Fruit fly (Drosophila melanogaster) whole organism, embryonic: ENCODE measurements around the gene Rnf146.
A peak's percentile ranks its signal among the peaks of the same experiment; 100 is the strongest.

Experiments
- Abd-B ChIP-seq: fragments of 200-800 bp; sonication (Bioruptor generic); optimal IDR thresholded peaks from 2 replicates; lab custom pipeline; 2018; ENCODE audit warnings: missing biosample characterization, mild to moderate bottlenecking, missing genetic modification characterization, moderate library complexity
- CG10209 ChIP-seq: fragments of 200-800 bp; sonication (Bioruptor generic); optimal IDR thresholded peaks from 3 replicates; lab custom pipeline; 2017; ENCODE audit warnings: missing biosample characterization, mild to moderate bottlenecking, missing genetic modification characterization, missing genetic modification reagents
- CG11504 ChIP-seq: fragments of 200-800 bp; sonication (Bioruptor generic); optimal IDR thresholded peaks from 3 replicates; lab custom pipeline; 2019; ENCODE audit warnings: missing biosample characterization, mild to moderate bottlenecking, missing genetic modification characterization, moderate library complexity
- CG11560 ChIP-seq: fragments of 200-800 bp; sonication (Bioruptor generic); IDR thresholded peaks from 3 replicates; pipeline ENCODE4 v1.3.6; 2022; ENCODE audit warnings: missing biosample characterization, missing genetic modification characterization
- CG12659 ChIP-seq: fragments of 200-800 bp; sonication (Bioruptor generic); optimal IDR thresholded peaks from 3 replicates; lab custom pipeline; 2017; ENCODE audit warnings: mild to moderate bottlenecking, missing biosample characterization, missing genetic modification reagents, missing genetic modification characterization
- CG13287 ChIP-seq: fragments of 200-800 bp; sonication (Bioruptor generic); IDR thresholded peaks from 2 replicates; pipeline ENCODE4 v1.3.6; 2022; ENCODE audit warnings: missing biosample characterization, missing genetic modification characterization; ENCODE audit not compliant: partially characterized antibody
- CG14710 ChIP-seq: fragments of 200-800 bp; sonication (Bioruptor generic); optimal IDR thresholded peaks from 3 replicates; lab custom pipeline; 2019; ENCODE audit warnings: missing biosample characterization, mild to moderate bottlenecking, missing genetic modification characterization, moderate library complexity
- CG16813 ChIP-seq: fragments of 200-800 bp; sonication (Bioruptor generic); IDR thresholded peaks from 3 replicates; pipeline ENCODE4 v1.3.6; 2022; ENCODE audit warnings: missing biosample characterization, missing genetic modification characterization; ENCODE audit not compliant: partially characterized antibody
- CG17361 ChIP-seq: fragments of 200-800 bp; sonication (Bioruptor generic); IDR thresholded peaks from 3 replicates; pipeline ENCODE4 v1.3.6; 2022; ENCODE audit warnings: missing biosample characterization, missing genetic modification characterization
- CG17829 ChIP-seq: fragments of 200-800 bp; optimal IDR thresholded peaks from 2 replicates; lab custom pipeline; 2019; ENCODE audit warnings: missing biosample characterization, mild to moderate bottlenecking, missing genetic modification characterization, moderate library complexity
- CG18262 ChIP-seq: fragments of 200-800 bp; optimal IDR thresholded peaks from 3 replicates; lab custom pipeline; 2019; ENCODE audit warnings: missing biosample characterization, mild to moderate bottlenecking, missing genetic modification characterization, moderate library complexity
- CG2116 ChIP-seq: fragments of 200-800 bp; sonication (Bioruptor generic); optimal IDR thresholded peaks from 3 replicates; lab custom pipeline; 2018; ENCODE audit warnings: missing biosample characterization, mild to moderate bottlenecking, missing genetic modification characterization
- CG2120 ChIP-seq: fragments of 200-800 bp; sonication (Bioruptor generic); optimal IDR thresholded peaks from 3 replicates; lab custom pipeline; 2016; ENCODE audit warnings: missing biosample characterization, missing genetic modification characterization
- CG2129 ChIP-seq: fragments of 200-800 bp; sonication (Bioruptor generic); IDR thresholded peaks from 2 replicates; pipeline ENCODE4 v1.3.6; 2022; ENCODE audit warnings: missing biosample characterization, missing genetic modification characterization; ENCODE audit not compliant: partially characterized antibody
- CG2199 ChIP-seq: fragments of 200-800 bp; sonication (Bioruptor generic); IDR thresholded peaks from 3 replicates; pipeline ENCODE4 v1.3.6; 2022; ENCODE audit warnings: missing biosample characterization, missing genetic modification characterization
- CG2712 ChIP-seq: fragments of 200-800 bp; optimal IDR thresholded peaks from 3 replicates; lab custom pipeline; 2019; ENCODE audit warnings: missing biosample characterization, mild to moderate bottlenecking, missing genetic modification characterization, moderate library complexity
- CG3838 ChIP-seq: fragments of 200-800 bp; sonication (Bioruptor generic); optimal IDR thresholded peaks from 3 replicates; lab custom pipeline; 2016; ENCODE audit warnings: missing biosample characterization, missing genetic modification characterization
- CG43689 ChIP-seq: fragments of 200-800 bp; sonication (Bioruptor generic); IDR thresholded peaks from 2 replicates; pipeline ENCODE4 v1.3.6; 2022; ENCODE audit warnings: missing biosample characterization, missing genetic modification characterization
- CG7928 ChIP-seq: fragments of 200-800 bp; sonication (Bioruptor generic); optimal IDR thresholded peaks from 2 replicates; lab custom pipeline; 2017; ENCODE audit warnings: missing biosample characterization, mild to moderate bottlenecking, missing genetic modification characterization
- CG8290 ChIP-seq, 3 experiments: fragments of 200-800 bp; sonication (Bioruptor generic); optimal IDR thresholded peaks; 2 replicates each; lab custom pipeline; 2016 to 2019; ENCODE audit warnings: missing biosample characterization in 3 of 3, missing genetic modification characterization in 3 of 3, mild to moderate bottlenecking in 2 of 3, moderate library complexity in 1 of 3
- CG9797 ChIP-seq: fragments of 200-800 bp; sonication (Bioruptor generic); optimal IDR thresholded peaks from 3 replicates; lab custom pipeline; 2018; ENCODE audit warnings: missing biosample characterization, mild to moderate bottlenecking, missing genetic modification characterization
- CHES-1-like ChIP-seq: fragments of 200-800 bp; sonication (Bioruptor generic); optimal IDR thresholded peaks from 2 replicates; lab custom pipeline; 2016; ENCODE audit warnings: missing biosample characterization, missing genetic modification characterization
- CkIIα-i1 ChIP-seq: fragments of 200-800 bp; sonication (Bioruptor generic); IDR thresholded peaks from 2 replicates; pipeline ENCODE4 v1.3.6; 2022; ENCODE audit warnings: missing biosample characterization, missing genetic modification characterization
- CoRest ChIP-seq: fragments of 200-800 bp; sonication (Bioruptor generic); optimal IDR thresholded peaks from 3 replicates; lab custom pipeline; 2018; ENCODE audit warnings: missing biosample characterization, mild to moderate bottlenecking, missing genetic modification characterization, moderate library complexity
- Dbx ChIP-seq: fragments of 200-800 bp; sonication (Bioruptor generic); IDR thresholded peaks from 3 replicates; pipeline ENCODE4 v1.3.6; 2022; ENCODE audit warnings: missing biosample characterization, missing genetic modification characterization
- Dll ChIP-seq: fragments of 200-800 bp; sonication (Bioruptor generic); IDR thresholded peaks from 4 replicates; pipeline ENCODE4 v1.3.6; 2022; ENCODE audit warnings: missing biosample characterization, missing genetic modification characterization; ENCODE audit not compliant: partially characterized antibody
- Dp ChIP-seq: fragments of 200-800 bp; sonication (Bioruptor generic); optimal IDR thresholded peaks from 2 replicates; lab custom pipeline; 2018; ENCODE audit warnings: missing biosample characterization, mild to moderate bottlenecking, missing genetic modification characterization, moderate library complexity
- H2.0 ChIP-seq: fragments of 200-800 bp; sonication (Bioruptor generic); IDR thresholded peaks from 2 replicates; pipeline ENCODE4 v1.3.6; 2022; ENCODE audit warnings: missing biosample characterization, missing genetic modification characterization
- MESR4 ChIP-seq: fragments of 200-800 bp; sonication (Bioruptor generic); optimal IDR thresholded peaks from 2 replicates; lab custom pipeline; 2018; ENCODE audit warnings: missing biosample characterization, mild to moderate bottlenecking, missing genetic modification characterization, moderate library complexity
- Myb ChIP-seq: fragments of 200-800 bp; sonication (Bioruptor generic); optimal IDR thresholded peaks from 2 replicates; lab custom pipeline; 2016; ENCODE audit warnings: missing biosample characterization, missing genetic modification characterization
- Nf-YC ChIP-seq: fragments of 200-800 bp; optimal IDR thresholded peaks from 3 replicates; lab custom pipeline; 2019; ENCODE audit warnings: missing biosample characterization, mild to moderate bottlenecking, missing genetic modification characterization, moderate library complexity
- Sin3A ChIP-seq: fragments of >200 bp; optimal IDR thresholded peaks from 2 replicates; lab custom pipeline; 2018
- Sry-δ ChIP-seq: fragments of 200-800 bp; sonication (Bioruptor generic); optimal IDR thresholded peaks from 2 replicates; lab custom pipeline; 2016; ENCODE audit warnings: missing biosample characterization, missing genetic modification characterization
- Xbp1 ChIP-seq: fragments of 200-800 bp; sonication (Bioruptor generic); optimal IDR thresholded peaks from 3 replicates; lab custom pipeline; 2016; ENCODE audit warnings: missing biosample characterization, mild to moderate bottlenecking, missing genetic modification characterization
- ase ChIP-seq: fragments of 200-800 bp; sonication (Bioruptor generic); IDR thresholded peaks from 3 replicates; pipeline ENCODE4 v1.3.6; 2022; ENCODE audit warnings: missing biosample characterization, missing genetic modification characterization
- caup ChIP-seq: fragments of 200-800 bp; sonication (Bioruptor generic); optimal IDR thresholded peaks from 3 replicates; lab custom pipeline; 2017; ENCODE audit warnings: missing biosample characterization, mild to moderate bottlenecking, missing genetic modification characterization, moderate library complexity; ENCODE audit not compliant: severe bottlenecking
- ci ChIP-seq: fragments of 200-800 bp; sonication (Bioruptor generic); IDR thresholded peaks from 3 replicates; pipeline ENCODE4 v1.3.6; 2022; ENCODE audit warnings: missing biosample characterization, missing genetic modification characterization
- gfzf ChIP-seq: fragments of 200-800 bp; sonication (Bioruptor generic); optimal IDR thresholded peaks from 2 replicates; lab custom pipeline; 2016; ENCODE audit warnings: missing biosample characterization, mild to moderate bottlenecking, missing genetic modification characterization, moderate library complexity
- hb ChIP-seq: fragments of 200-800 bp; sonication (Bioruptor generic); IDR thresholded peaks from 3 replicates; pipeline ENCODE4 v1.3.6; 2022; ENCODE audit warnings: missing biosample characterization, missing genetic modification characterization; ENCODE audit not compliant: partially characterized antibody
- insv ChIP-seq, 2 experiments: fragments of 200-800 bp; sonication (Bioruptor generic); optimal IDR thresholded peaks; 3 replicates each; lab custom pipeline; 2016 to 2018; ENCODE audit warnings: missing biosample characterization in 2 of 2, missing genetic modification characterization in 2 of 2
- mam ChIP-seq: fragments of 200-800 bp; sonication (Bioruptor generic); optimal IDR thresholded peaks from 3 replicates; lab custom pipeline; 2016; ENCODE audit warnings: missing biosample characterization, missing genetic modification characterization
- nau ChIP-seq: fragments of 200-800 bp; sonication (Bioruptor generic); optimal IDR thresholded peaks from 3 replicates; lab custom pipeline; 2017; ENCODE audit warnings: missing biosample characterization, mild to moderate bottlenecking, missing genetic modification characterization, missing genetic modification reagents
- phol ChIP-seq: fragments of 200-800 bp; sonication (Bioruptor generic); optimal IDR thresholded peaks from 3 replicates; lab custom pipeline; 2018; ENCODE audit warnings: missing biosample characterization, mild to moderate bottlenecking, missing genetic modification characterization, moderate library complexity
- pum ChIP-seq: fragments of 200-800 bp; sonication (Bioruptor generic); optimal IDR thresholded peaks from 2 replicates; lab custom pipeline; 2016; ENCODE audit warnings: missing biosample characterization, missing genetic modification characterization
- scrt ChIP-seq: fragments of 200-800 bp; sonication (Bioruptor generic); optimal IDR thresholded peaks from 2 replicates; lab custom pipeline; 2018; ENCODE audit warnings: missing biosample characterization, mild to moderate bottlenecking, missing genetic modification characterization, moderate library complexity
- stwl ChIP-seq: fragments of 200-800 bp; sonication (Bioruptor generic); optimal IDR thresholded peaks from 3 replicates; lab custom pipeline; 2018; ENCODE audit warnings: missing biosample characterization, mild to moderate bottlenecking, missing genetic modification characterization, moderate library complexity
- vfl ChIP-seq: fragments of 200-800 bp; sonication (Bioruptor generic); optimal IDR thresholded peaks from 2 replicates; lab custom pipeline; 2016; ENCODE audit warnings: missing biosample characterization, missing genetic modification characterization
- vvl ChIP-seq: fragments of 200-800 bp; sonication (Bioruptor generic); IDR thresholded peaks from 2 replicates; pipeline ENCODE4 v1.3.6; 2022; ENCODE audit warnings: missing biosample characterization, missing genetic modification characterization

Gene Rnf146

dm6 chr3L:19642448-19643020 lies at the start of gene Rnf146 (continued):
- TF ChIP-seq Nf-YC (peak; percentile 4), Dll (GFP tag; lab: Robert Waterston, UW) (peak; percentile 46; the same call in 1 of the 4 replicates), CG10209 (GFP tag; lab: Kevin White, UChicago) (no peak), vfl (GFP tag; lab: Kevin White, UChicago) (peak; percentile 10), CkIIα-i1 (GFP tag; lab: Robert Waterston, UW) (no peak), phol (peak; percentile 10), nau (GFP tag; lab: Kevin White, UChicago) (no peak), Xbp1 (GFP tag; lab: Kevin White, UChicago) (no peak), CG3838 (GFP tag; lab: Kevin White, UChicago) (no peak), Myb (GFP tag; lab: Kevin White, UChicago) (peak; percentile 64), Abd-B (GFP tag; lab: Kevin White, UChicago) (no peak), CHES-1-like (peak; percentile 13), CG11504 (tag; lab: Kevin White, UChicago) (peak; percentile 57), mam (GFP tag; lab: Kevin White, UChicago) (no peak), CG14710 (tag; lab: Kevin White, UChicago) (peak; percentile 46), CG2116 (GFP tag; lab: Kevin White, UChicago) (peak; percentile 37), stwl (tag; lab: Kevin White, UChicago) (peak; percentile 73), CG16813 (GFP tag; lab: Robert Waterston, UW) (peak; percentile 40; the same call in 1 of the 3 replicates), scrt (GFP tag; lab: Kevin White, UChicago) (peak; percentile 59), hb (GFP tag; lab: Robert Waterston, UW) (no peak), CG2120 (GFP tag; lab: Kevin White, UChicago) (peak; percentile 28), MESR4 (GFP tag; lab: Kevin White, UChicago) (peak; percentile 75), CG9797 (GFP tag; lab: Kevin White, UChicago) (peak; percentile 89), CG8290 (GFP tag; optimal IDR thresholded peaks at IDR 0.05; lab: Kevin White, UChicago) (no peak), CG8290 (tag; optimal IDR thresholded peaks at IDR 0.05; lab: Kevin White, UChicago) (peak in 1 of 2 experiments; percentile 18), CG18262 (tag; lab: Kevin White, UChicago) (no peak), CG2712 (tag; lab: Kevin White, UChicago) (peak; percentile 6), CG11560 (tag; lab: Robert Waterston, UW) (no peak), CG17829 (peak; percentile 27), Sin3A (peak; percentile 2), CG7928 (GFP tag; lab: Kevin White, UChicago) (no peak), Dp (GFP tag; lab: Kevin White, UChicago) (peak; percentile 94), pum (GFP tag; lab: Kevin White, UChicago) (no peak), CG2199 (GFP tag; lab: Robert Waterston, UW) (no peak), Sry-δ (peak; percentile 11), gfzf (GFP tag; lab: Kevin White, UChicago) (peak; percentile 86), H2.0 (GFP tag; lab: Robert Waterston, UW) (no peak), CG13287 (GFP tag; lab: Robert Waterston, UW) (peak; percentile 41; the same call in 1 of the 2 replicates), CoRest (tag; lab: Kevin White, UChicago) (peak; percentile 18), ase (no peak), CG17361 (peak; percentile 24; the same call in 1 of the 3 replicates), CG12659 (peak; percentile 46), ci (GFP tag; lab: Robert Waterston, UW) (peak; percentile 25; the same call in 1 of the 3 replicates), caup (GFP tag; lab: Kevin White, UChicago) (no peak), CG43689 (GFP tag; lab: Robert Waterston, UW) (no peak), vvl (GFP tag; lab: Robert Waterston, UW) (peak; percentile 61; the same call in 1 of the 2 replicates), Dbx (GFP tag; lab: Robert Waterston, UW) (0 out of 3 replicates have a peak, but pooled peaks have one; percentile 15), insv (GFP tag; optimal IDR thresholded peaks at IDR 0.05; lab: Kevin White, UChicago) (peak in 1 of 2 experiments; percentile 0), CG2129 (no peak)
